Worm (Caenorhabditis elegans) whole organism, L4 larva: Measurements from ENCODE around the gene crh-2.

ENCODE experiments used
- F49E8.2 ChIP-seq: sonication (generic microtip); optimal IDR thresholded peaks from 2 replicates; lab custom pipeline; 2016; ENCODE audit warnings: missing compliant biosample characterization, mild to moderate bottlenecking, missing genetic modification characterization, borderline replicate concordance
- T26A8.4 ChIP-seq: fragments of 200-800 bp; sonication (Bioruptor generic); IDR thresholded peaks from 2 replicates; pipeline ENCODE4 v1.3.6; 2022; ENCODE audit warnings: missing genetic modification characterization, missing compliant biosample characterization
- Y48G9A.11 ChIP-seq: fragments of 200-800 bp; sonication (Bioruptor generic); IDR thresholded peaks from 2 replicates; pipeline ENCODE4 v1.3.6; 2022; ENCODE audit warnings: missing genetic modification reagents, missing genetic modification characterization, missing compliant biosample characterization
- ceh-28 ChIP-seq: fragments of 150-350 bp; optimal IDR thresholded peaks from 2 replicates; lab custom pipeline; 2014; ENCODE audit warnings: missing biosample characterization, missing genetic modification reagents, missing genetic modification characterization
- ceh-82 ChIP-seq: sonication (generic microtip); optimal IDR thresholded peaks from 2 replicates; lab custom pipeline; 2017; ENCODE audit warnings: missing biosample characterization, missing genetic modification characterization
- ctbp-1 ChIP-seq: fragments of 200-800 bp; sonication (Bioruptor generic); IDR thresholded peaks from 2 replicates; pipeline ENCODE4 v1.3.6; 2022; ENCODE audit warnings: missing genetic modification reagents, missing genetic modification characterization, missing compliant biosample characterization
- daf-16 ChIP-seq, 3 experiments: sonication (generic microtip); optimal IDR thresholded peaks; 2 replicates each; lab custom pipeline; 2016 to 2017; ENCODE audit warnings: missing genetic modification characterization in 3 of 3, missing genetic modification reagents in 3 of 3, mild to moderate bottlenecking in 2 of 3, missing compliant biosample characterization in 2 of 3, missing biosample characterization in 1 of 3, moderate library complexity in 1 of 3
- daf-19 ChIP-seq: fragments of 200-800 bp; sonication (Bioruptor generic); conservative IDR thresholded peaks from 2 replicates; pipeline ENCODE4 v1.3.6; 2022; ENCODE audit warnings: missing genetic modification characterization, missing compliant biosample characterization
- daf-8 ChIP-seq: fragments of 200-800 bp; sonication (Bioruptor generic); IDR thresholded peaks from 2 replicates; pipeline ENCODE4 v1.3.6; 2022; ENCODE audit warnings: missing genetic modification characterization, missing compliant biosample characterization
- dmd-6 ChIP-seq: fragments of 200-800 bp; sonication (Bioruptor generic); IDR thresholded peaks from 2 replicates; pipeline ENCODE4 v1.3.6; 2022; ENCODE audit warnings: missing genetic modification reagents, missing genetic modification characterization, missing compliant biosample characterization
- dmd-9 ChIP-seq: fragments of 200-800 bp; sonication (Bioruptor generic); IDR thresholded peaks from 2 replicates; pipeline ENCODE4 v1.3.6; 2022; ENCODE audit warnings: missing genetic modification reagents, missing genetic modification characterization, missing compliant biosample characterization
- duxl-1 ChIP-seq: sonication (generic microtip); optimal IDR thresholded peaks from 2 replicates; lab custom pipeline; 2016; ENCODE audit warnings: mild to moderate bottlenecking, missing genetic modification characterization, moderate library complexity, missing compliant biosample characterization; ENCODE audit not compliant: poor library complexity
- dve-1 ChIP-seq: sonication (generic microtip); optimal IDR thresholded peaks from 2 replicates; lab custom pipeline; 2017; ENCODE audit warnings: antibody characterized with exemption, mild to moderate bottlenecking, missing genetic modification characterization, missing compliant biosample characterization; ENCODE audit not compliant: insufficient read depth
- egl-27 ChIP-seq: sonication (generic microtip); optimal IDR thresholded peaks from 3 replicates; lab custom pipeline; 2017; ENCODE audit warnings: missing biosample characterization, missing genetic modification reagents, missing genetic modification characterization
- fos-1 ChIP-seq: fragments of 150-350 bp; optimal IDR thresholded peaks from 2 replicates; lab custom pipeline; 2014; ENCODE audit warnings: missing biosample characterization, missing genetic modification characterization
- hlh-11 ChIP-seq: fragments of 200-800 bp; sonication (Bioruptor generic); optimal IDR thresholded peaks from 2 replicates; lab custom pipeline; 2018; ENCODE audit warnings: mild to moderate bottlenecking, missing genetic modification characterization, missing compliant biosample characterization
- hmg-1.1 ChIP-seq: fragments of 200-800 bp; sonication (Bioruptor generic); IDR thresholded peaks from 2 replicates; pipeline ENCODE4 v1.3.6; 2022; ENCODE audit warnings: missing genetic modification reagents, missing genetic modification characterization, missing compliant biosample characterization
- jun-1 ChIP-seq: fragments of 150-350 bp; optimal IDR thresholded peaks from 2 replicates; lab custom pipeline; 2014; ENCODE audit warnings: missing biosample characterization, missing genetic modification reagents, missing genetic modification characterization
- lin-1 ChIP-seq: fragments of 200-800 bp; sonication (Bioruptor generic); IDR thresholded peaks from 2 replicates; pipeline ENCODE4 v1.3.6; 2022; ENCODE audit warnings: missing genetic modification reagents, missing genetic modification characterization, missing compliant biosample characterization
- lin-15B ChIP-seq: fragments of 150-350 bp; sonication (generic microtip); optimal IDR thresholded peaks from 3 replicates; lab custom pipeline; 2014; ENCODE audit warnings: missing biosample characterization, missing genetic modification characterization
- lin-29 ChIP-seq: fragments of 200-800 bp; sonication (Bioruptor generic); IDR thresholded peaks from 2 replicates; pipeline ENCODE4 v1.3.6; 2022; ENCODE audit warnings: missing genetic modification reagents, missing genetic modification characterization, missing compliant biosample characterization
- lin-39 ChIP-seq: fragments of 150-350 bp; optimal IDR thresholded peaks from 2 replicates; lab custom pipeline; 2014; ENCODE audit warnings: missing biosample characterization, missing genetic modification reagents, missing genetic modification characterization
- lir-3 ChIP-seq: sonication (generic microtip); optimal IDR thresholded peaks from 2 replicates; lab custom pipeline; 2016; ENCODE audit warnings: mild to moderate bottlenecking, missing genetic modification characterization, missing compliant biosample characterization
- lsy-2 ChIP-seq, 2 experiments: fragments of 150-350 bp in 1 of 2; sonication (generic microtip) in 1 of 2; optimal IDR thresholded peaks; 2 replicates each; lab custom pipeline; 2014 to 2017; ENCODE audit warnings: missing biosample characterization in 2 of 2, missing genetic modification characterization in 2 of 2
- mdl-1 ChIP-seq, 2 experiments: fragments of 150-350 bp in 1 of 2; sonication (generic microtip) in 1 of 2; optimal IDR thresholded peaks; 2 replicates each; lab custom pipeline; 2014 to 2017; ENCODE audit warnings: missing biosample characterization in 2 of 2, missing genetic modification characterization in 2 of 2
- mdt-29 ChIP-seq: fragments of 200-800 bp; sonication (Bioruptor generic); IDR thresholded peaks from 2 replicates; pipeline ENCODE4 v1.3.6; 2022; ENCODE audit warnings: missing genetic modification reagents, missing genetic modification characterization, missing compliant biosample characterization
- mep-1 ChIP-seq: fragments of 150-350 bp; sonication (generic microtip); optimal IDR thresholded peaks from 3 replicates; lab custom pipeline; 2014; ENCODE audit warnings: missing biosample characterization, missing genetic modification characterization
- mxl-2 ChIP-seq: fragments of 200-800 bp; sonication (Bioruptor generic); conservative IDR thresholded peaks from 2 replicates; pipeline ENCODE4 v1.3.6; 2022; ENCODE audit warnings: missing genetic modification reagents, missing genetic modification characterization, missing compliant biosample characterization
- mxl-3 ChIP-seq: fragments of 200-800 bp; sonication (Bioruptor generic); optimal IDR thresholded peaks from 2 replicates; lab custom pipeline; 2018; ENCODE audit warnings: mild to moderate bottlenecking, missing genetic modification characterization, missing compliant biosample characterization
- nhr-102 ChIP-seq: sonication (generic microtip); optimal IDR thresholded peaks from 2 replicates; lab custom pipeline; 2016; ENCODE audit warnings: mild to moderate bottlenecking, missing genetic modification characterization, moderate library complexity, missing compliant biosample characterization
- nhr-111 ChIP-seq: fragments of 200-800 bp; sonication (Bioruptor generic); optimal IDR thresholded peaks from 2 replicates; lab custom pipeline; 2018; ENCODE audit warnings: mild to moderate bottlenecking, missing genetic modification characterization, missing compliant biosample characterization
- nhr-237 ChIP-seq: sonication (generic microtip); optimal IDR thresholded peaks from 2 replicates; lab custom pipeline; 2017; ENCODE audit warnings: missing biosample characterization, missing genetic modification characterization
- nhr-25 ChIP-seq: sonication (generic microtip); optimal IDR thresholded peaks from 2 replicates; lab custom pipeline; 2017; ENCODE audit warnings: missing genetic modification characterization, mild to moderate bottlenecking, missing compliant biosample characterization, antibody characterized with exemption, moderate library complexity, borderline replicate concordance; ENCODE audit not compliant: insufficient read depth
- nhr-28 ChIP-seq: fragments of 150-350 bp; optimal IDR thresholded peaks from 2 replicates; lab custom pipeline; 2014; ENCODE audit warnings: missing biosample characterization, missing genetic modification characterization
- nhr-41 ChIP-seq: fragments of 200-800 bp; sonication (Bioruptor generic); IDR thresholded peaks from 2 replicates; pipeline ENCODE4 v1.3.6; 2022; ENCODE audit warnings: missing genetic modification reagents, missing genetic modification characterization, missing compliant biosample characterization
- nhr-48 ChIP-seq: sonication (generic microtip); optimal IDR thresholded peaks from 2 replicates; lab custom pipeline; 2016; ENCODE audit warnings: mild to moderate bottlenecking, missing genetic modification characterization, missing compliant biosample characterization
- pha-4 ChIP-seq, 2 experiments: fragments of 150-350 bp in 1 of 2; fragments of 200-800 bp in 1 of 2; sonication (Bioruptor generic) in 1 of 2; IDR thresholded peaks in 1 of 2; optimal IDR thresholded peaks in 1 of 2; 2 replicates each; pipeline versions ENCODE4 v1.3.6 to Lab custom; 2014 to 2022; ENCODE audit warnings: missing genetic modification characterization in 2 of 2, missing genetic modification reagents in 2 of 2, missing biosample characterization in 1 of 2, missing compliant biosample characterization in 1 of 2
- saeg-2 ChIP-seq: fragments of 200-800 bp; sonication (Bioruptor generic); IDR thresholded peaks from 2 replicates; pipeline ENCODE4 v1.3.6; 2022; ENCODE audit warnings: missing genetic modification reagents, missing genetic modification characterization, missing compliant biosample characterization
- skn-1 ChIP-seq: fragments of 150-350 bp; optimal IDR thresholded peaks from 2 replicates; lab custom pipeline; 2014; ENCODE audit warnings: missing biosample characterization, missing genetic modification characterization
- snpc-4 ChIP-seq: fragments of 150-350 bp; optimal IDR thresholded peaks from 2 replicates; lab custom pipeline; 2014; ENCODE audit warnings: missing biosample characterization, missing genetic modification characterization
- spr-3 ChIP-seq: fragments of 200-800 bp; sonication (Bioruptor generic); optimal IDR thresholded peaks from 2 replicates; lab custom pipeline; 2018; ENCODE audit warnings: mild to moderate bottlenecking, missing genetic modification characterization, missing compliant biosample characterization
- tra-1 ChIP-seq: fragments of 200-800 bp; sonication (Bioruptor generic); IDR thresholded peaks from 2 replicates; pipeline ENCODE4 v1.3.6; 2022; ENCODE audit warnings: missing genetic modification reagents, missing genetic modification characterization, missing compliant biosample characterization
- unc-39 ChIP-seq: sonication (generic microtip); optimal IDR thresholded peaks from 2 replicates; lab custom pipeline; 2017; ENCODE audit warnings: missing biosample characterization, missing genetic modification characterization
- ztf-11 ChIP-seq: fragments of 150-350 bp; optimal IDR thresholded peaks from 2 replicates; lab custom pipeline; 2014; ENCODE audit warnings: missing biosample characterization, missing genetic modification characterization
- ztf-7 ChIP-seq: fragments of 150-350 bp; optimal IDR thresholded peaks from 2 replicates; lab custom pipeline; 2014; ENCODE audit warnings: missing biosample characterization, missing genetic modification characterization

Gene crh-2

DNA sequence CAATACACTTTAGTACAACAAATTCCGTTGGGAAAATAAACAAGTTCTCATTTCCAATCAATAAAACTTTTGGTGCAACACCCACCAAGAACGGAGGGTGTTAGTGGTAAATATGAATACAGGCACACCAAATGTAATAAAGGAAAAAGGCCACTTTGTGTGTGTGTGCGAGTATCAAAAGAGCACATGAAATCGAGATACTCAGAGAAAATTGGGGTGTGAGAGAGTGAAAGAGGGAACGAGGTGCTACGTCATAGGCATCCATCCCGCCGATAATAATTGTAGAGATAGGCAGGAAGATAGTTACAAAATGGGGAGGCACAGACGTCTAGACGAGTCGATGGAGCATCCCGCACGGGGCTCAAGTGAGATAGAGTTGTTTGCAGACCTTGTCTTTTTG is 40.4 kb upstream of the crh-2 start (continued):
- no peak for TF ChIP-seq nhr-25
- TF ChIP-seq hmg-1.1 (GFP tag; lab: Robert Waterston, UW) = 0 out of 2 replicates have a peak, but pooled peaks have one; percentile 10
- TF ChIP-seq saeg-2 = no peak
- no peak for TF ChIP-seq lin-15B (tag; lab: Kevin White, UChicago)
- no peak for TF ChIP-seq ctbp-1 (GFP tag; lab: Robert Waterston, UW)
- TF ChIP-seq nhr-102 (tag; lab: Kevin White, UChicago) = no peak
- TF ChIP-seq nhr-48 (tag; lab: Kevin White, UChicago) = no peak
- TF ChIP-seq spr-3 (GFP tag; lab: Kevin White, UChicago) = no peak
- no peak for TF ChIP-seq nhr-237
- TF ChIP-seq hlh-11 (tag; lab: Kevin White, UChicago) = peak; percentile 77
- TF ChIP-seq mdt-29 = no peak
- TF ChIP-seq mxl-3 = no peak
- TF ChIP-seq mep-1 (tag; lab: Kevin White, UChicago) = peak; percentile 20
- TF ChIP-seq mxl-2 (GFP tag; lab: Robert Waterston, UW) = no peak
- no peak for TF ChIP-seq fos-1 (tag; lab: Kevin White, UChicago)
- peak; percentile 64 for TF ChIP-seq nhr-28 (tag; lab: Kevin White, UChicago)
- TF ChIP-seq F49E8.2 (tag; lab: Kevin White, UChicago) = no peak
- no peak for TF ChIP-seq unc-39 (tag; lab: Kevin White, UChicago)
- no peak for TF ChIP-seq egl-27 (tag; lab: Kevin White, UChicago)
- no peak for TF ChIP-seq lir-3 (tag; lab: Kevin White, UChicago)
- TF ChIP-seq Y48G9A.11 (GFP tag; lab: Robert Waterston, UW) = no peak
- no peak for TF ChIP-seq nhr-111 (GFP tag; lab: Kevin White, UChicago)
- TF ChIP-seq lin-29 (GFP tag; lab: Robert Waterston, UW) = no peak
- no peak for TF ChIP-seq dmd-9 (GFP tag; lab: Robert Waterston, UW)
- peak in 1 of 2 experiments; percentile 1 for TF ChIP-seq lsy-2 (tag; optimal IDR thresholded peaks at IDR 0.05; lab: Kevin White, UChicago)

DNA sequence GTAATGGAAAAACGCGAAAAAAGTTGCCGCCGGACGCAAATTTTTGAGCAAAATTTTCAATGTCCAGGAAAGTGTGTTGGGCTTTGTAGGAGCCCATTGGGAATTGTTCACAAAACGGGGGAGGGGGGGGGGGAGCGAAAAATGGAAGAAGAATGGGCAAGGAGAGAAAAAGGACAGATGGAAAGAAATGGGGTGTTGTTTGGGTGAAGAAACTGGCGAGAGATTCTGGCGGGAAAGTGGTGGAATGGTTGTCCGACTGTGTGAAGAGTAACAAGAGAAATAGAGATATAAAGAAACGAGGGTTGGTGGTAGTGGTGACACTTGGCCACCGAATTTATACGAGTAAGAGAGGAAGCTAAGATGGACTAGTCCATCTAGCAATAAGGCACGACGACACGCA is 38.9 kb upstream of the crh-2 start:
- TF ChIP-seq ztf-11 (tag; lab: Kevin White, UChicago) = no peak
- TF ChIP-seq ztf-7 (tag; lab: Kevin White, UChicago) = no peak
- no peak for TF ChIP-seq daf-8 (GFP tag; lab: Robert Waterston, UW)
- no peak for TF ChIP-seq lin-39 (tag; lab: Kevin White, UChicago)
- TF ChIP-seq lin-15B (tag; lab: Kevin White, UChicago) = no peak

DNA sequence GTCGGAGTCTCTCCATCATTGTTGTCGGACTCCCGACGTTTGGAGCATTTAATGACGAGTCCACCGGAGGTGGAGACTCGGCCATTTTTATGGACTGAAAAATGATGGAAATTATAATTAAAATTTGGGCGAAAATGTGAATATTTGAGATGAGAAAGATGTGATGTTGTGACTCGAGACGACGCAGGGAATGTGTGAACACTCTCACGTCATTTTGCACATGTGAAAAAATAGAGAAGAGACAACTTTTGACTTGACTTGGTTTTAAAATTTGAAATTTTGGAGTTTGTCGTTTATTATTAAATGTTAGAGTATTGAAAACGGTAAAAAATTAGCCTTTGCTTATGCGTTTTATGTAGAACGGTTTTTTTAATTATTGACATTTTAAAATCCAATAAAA is 37.9 kb upstream of the crh-2 start, which contains the start of gene dsh-1:
dsh-1 (minus strand) TSS at position 101 of the 400 bp plus-strand sequence.
- no peak for TF ChIP-seq mdl-1 (tag; optimal IDR thresholded peaks at IDR 0.05; lab: Kevin White, UChicago)
- no peak for TF ChIP-seq ceh-28 (tag; lab: Kevin White, UChicago)
- no peak for TF ChIP-seq hlh-11 (tag; lab: Kevin White, UChicago)
- TF ChIP-seq snpc-4 (tag; lab: Kevin White, UChicago) = no peak
- no peak for TF ChIP-seq daf-16 (GFP tag; optimal IDR thresholded peaks at IDR 0.05; lab: Kevin White, UChicago)
- TF ChIP-seq daf-16 (tag; optimal IDR thresholded peaks at IDR 0.05; lab: Kevin White, UChicago) = no peak
- no peak for TF ChIP-seq nhr-25
- no peak for TF ChIP-seq skn-1 (tag; lab: Kevin White, UChicago)
- no peak for TF ChIP-seq dve-1 (tag; lab: Kevin White, UChicago)
- TF ChIP-seq pha-4 (GFP tag; IDR thresholded peaks at IDR 0.05; lab: Robert Waterston, UW) = no peak
- no peak for TF ChIP-seq pha-4 (tag; optimal IDR thresholded peaks at IDR 0.05; lab: Kevin White, UChicago)
- TF ChIP-seq tra-1 (GFP tag; lab: Robert Waterston, UW) = no peak
- TF ChIP-seq saeg-2 = no peak
- no peak for TF ChIP-seq jun-1 (tag; lab: Kevin White, UChicago)
- no peak for TF ChIP-seq nhr-41
- no peak for TF ChIP-seq lir-3 (tag; lab: Kevin White, UChicago)
- TF ChIP-seq daf-19 (GFP tag; lab: Robert Waterston, UW) = no peak
- TF ChIP-seq dmd-6 = no peak
- no peak for TF ChIP-seq duxl-1 (tag; lab: Kevin White, UChicago)
- TF ChIP-seq ceh-82 = no peak
- no peak for TF ChIP-seq T26A8.4 (GFP tag; lab: Robert Waterston, UW)
- TF ChIP-seq lin-1 (GFP tag; lab: Robert Waterston, UW) = no peak
